Fruit fly (Drosophila melanogaster) whole organism, embryonic: ENCODE results near the gene CG45078.

Experiments used
- CG11247 ChIP-seq: fragments of 200-800 bp; sonication (Bioruptor generic); IDR thresholded peaks from 2 replicates; pipeline ENCODE4 v1.3.6; 2022; ENCODE audit warnings: missing biosample characterization, missing genetic modification characterization
- CG11456 ChIP-seq: fragments of 200-800 bp; sonication (Bioruptor generic); IDR thresholded peaks from 3 replicates; pipeline ENCODE4 v1.3.6; 2022; ENCODE audit warnings: missing biosample characterization, missing genetic modification characterization
- CG11695 ChIP-seq: fragments of 200-800 bp; sonication (Bioruptor generic); IDR thresholded peaks from 3 replicates; pipeline ENCODE4 v1.3.6; 2022; ENCODE audit warnings: missing biosample characterization, missing genetic modification characterization
- CG13624 ChIP-seq: fragments of 200-800 bp; sonication (Bioruptor generic); optimal IDR thresholded peaks from 2 replicates; lab custom pipeline; 2016; ENCODE audit warnings: missing biosample characterization, missing genetic modification characterization
- CG14667 ChIP-seq: fragments of 200-800 bp; sonication (Bioruptor generic); IDR thresholded peaks from 2 replicates; pipeline ENCODE4 v1.3.6; 2022; ENCODE audit warnings: missing biosample characterization, missing genetic modification characterization
- CG1602 ChIP-seq: fragments of 200-800 bp; sonication (Bioruptor generic); optimal IDR thresholded peaks from 3 replicates; lab custom pipeline; 2016; ENCODE audit warnings: missing biosample characterization, missing genetic modification characterization
- CG17186 ChIP-seq: fragments of 200-800 bp; sonication (Bioruptor generic); optimal IDR thresholded peaks from 3 replicates; lab custom pipeline; 2017; ENCODE audit warnings: missing biosample characterization, missing genetic modification reagents, missing genetic modification characterization
- CG2120 ChIP-seq: fragments of 200-800 bp; sonication (Bioruptor generic); optimal IDR thresholded peaks from 3 replicates; lab custom pipeline; 2016; ENCODE audit warnings: missing biosample characterization, missing genetic modification characterization
- CG3281 ChIP-seq: fragments of 200-800 bp; sonication (Bioruptor generic); optimal IDR thresholded peaks from 3 replicates; lab custom pipeline; 2017; ENCODE audit warnings: missing biosample characterization, mild to moderate bottlenecking, missing genetic modification characterization
- CG4707 ChIP-seq: fragments of 200-800 bp; sonication (Bioruptor generic); optimal IDR thresholded peaks from 2 replicates; lab custom pipeline; 2018; ENCODE audit warnings: missing biosample characterization, mild to moderate bottlenecking, missing genetic modification characterization, moderate library complexity
- CG6272 ChIP-seq: fragments of 200-800 bp; sonication (Bioruptor generic); IDR thresholded peaks from 2 replicates; pipeline ENCODE4 v1.3.6; 2022; ENCODE audit warnings: missing biosample characterization, missing genetic modification characterization
- CG6813 ChIP-seq: fragments of 200-800 bp; sonication (Bioruptor generic); optimal IDR thresholded peaks from 2 replicates; lab custom pipeline; 2017; ENCODE audit warnings: missing biosample characterization, missing genetic modification characterization, mild to moderate bottlenecking, moderate library complexity, missing genetic modification reagents
- CG8478 ChIP-seq: fragments of >200 bp; optimal IDR thresholded peaks from 2 replicates; lab custom pipeline; 2018
- Dek ChIP-seq: fragments of 200-800 bp; sonication (Bioruptor generic); optimal IDR thresholded peaks from 3 replicates; lab custom pipeline; 2019; ENCODE audit warnings: missing biosample characterization, mild to moderate bottlenecking, missing genetic modification characterization, moderate library complexity
- E2f1 ChIP-seq: fragments of 200-800 bp; sonication (Bioruptor generic); IDR thresholded peaks from 2 replicates; pipeline ENCODE4 v1.3.6; 2022; ENCODE audit warnings: missing biosample characterization, missing genetic modification characterization
- Fer3 ChIP-seq: fragments of 200-800 bp; sonication (Bioruptor generic); optimal IDR thresholded peaks from 2 replicates; lab custom pipeline; 2018; ENCODE audit warnings: missing biosample characterization, mild to moderate bottlenecking, missing genetic modification characterization, moderate library complexity
- Hr51 ChIP-seq, 2 experiments: fragments of 200-800 bp; sonication (Bioruptor generic); optimal IDR thresholded peaks; 2 replicates in 1 of 2; 3 replicates in 1 of 2; lab custom pipeline; 2016 to 2018; ENCODE audit warnings: missing biosample characterization in 2 of 2, missing genetic modification characterization in 2 of 2, mild to moderate bottlenecking in 1 of 2, moderate library complexity in 1 of 2
- Med ChIP-seq: fragments of 200-800 bp; sonication (Bioruptor generic); peaks from one replicate; lab custom pipeline; 2016; ENCODE audit warnings: missing biosample characterization, missing genetic modification characterization, mild to moderate bottlenecking, inconsistent platforms, moderate library complexity
- Meics ChIP-seq: fragments of 200-800 bp; sonication (Bioruptor generic); optimal IDR thresholded peaks from 2 replicates; lab custom pipeline; 2017; ENCODE audit warnings: missing biosample characterization, mild to moderate bottlenecking, missing genetic modification characterization
- Mrtf ChIP-seq: fragments of 200-800 bp; sonication (Bioruptor generic); IDR thresholded peaks from 3 replicates; pipeline ENCODE4 v1.3.6; 2022; ENCODE audit warnings: missing biosample characterization, missing genetic modification characterization
- NFAT ChIP-seq: fragments of 200-800 bp; sonication (Bioruptor generic); IDR thresholded peaks from 2 replicates; pipeline ENCODE4 v1.3.6; 2022; ENCODE audit warnings: missing biosample characterization, missing genetic modification characterization
- Ravus ChIP-seq: fragments of 200-800 bp; sonication (Bioruptor generic); IDR thresholded peaks from 2 replicates; pipeline ENCODE4 v1.3.6; 2022; ENCODE audit warnings: missing biosample characterization, missing genetic modification characterization
- Xbp1 ChIP-seq: fragments of 200-800 bp; sonication (Bioruptor generic); optimal IDR thresholded peaks from 3 replicates; lab custom pipeline; 2016; ENCODE audit warnings: missing biosample characterization, mild to moderate bottlenecking, missing genetic modification characterization
- ab ChIP-seq: fragments of 200-800 bp; sonication (Bioruptor generic); optimal IDR thresholded peaks from 2 replicates; lab custom pipeline; 2016; ENCODE audit warnings: missing biosample characterization, missing genetic modification characterization
- chm ChIP-seq: fragments of 200-800 bp; sonication (Bioruptor generic); IDR thresholded peaks from 2 replicates; pipeline ENCODE4 v1.3.6; 2022; ENCODE audit warnings: missing biosample characterization, missing genetic modification characterization
- crol ChIP-seq: fragments of 200-800 bp; sonication (Bioruptor generic); IDR thresholded peaks from 2 replicates; pipeline ENCODE4 v1.3.6; 2022; ENCODE audit warnings: missing biosample characterization, missing genetic modification characterization
- danr ChIP-seq: fragments of 200-800 bp; sonication (Bioruptor generic); IDR thresholded peaks from 2 replicates; pipeline ENCODE4 v1.3.6; 2022; ENCODE audit warnings: missing biosample characterization, missing genetic modification characterization
- dimm ChIP-seq: fragments of 200-800 bp; sonication (Bioruptor generic); IDR thresholded peaks from 2 replicates; pipeline ENCODE4 v1.3.6; 2022; ENCODE audit warnings: missing biosample characterization, missing genetic modification characterization
- her ChIP-seq: fragments of 200-800 bp; sonication (Bioruptor generic); optimal IDR thresholded peaks from 2 replicates; lab custom pipeline; 2016; ENCODE audit warnings: missing biosample characterization, missing genetic modification characterization
- hkb ChIP-seq, 2 experiments: fragments of 200-800 bp in 1 of 2; fragments of >200 bp in 1 of 2; sonication (Bioruptor generic) in 1 of 2; IDR thresholded peaks in 1 of 2; optimal IDR thresholded peaks in 1 of 2; 2 replicates each; pipeline versions ENCODE4 v1.3.6 to Lab custom; 2017 to 2022; ENCODE audit warnings: missing biosample characterization in 1 of 2, missing genetic modification characterization in 1 of 2
- kay ChIP-seq: fragments of 200-800 bp; sonication (Bioruptor generic); optimal IDR thresholded peaks from 2 replicates; lab custom pipeline; 2016; ENCODE audit warnings: missing biosample characterization, missing genetic modification characterization
- kni ChIP-seq: fragments of 200-800 bp; sonication (Bioruptor generic); optimal IDR thresholded peaks from 3 replicates; lab custom pipeline; 2017; ENCODE audit warnings: mild to moderate bottlenecking, missing biosample characterization, missing genetic modification reagents, missing genetic modification characterization
- lbe ChIP-seq: fragments of 200-800 bp; sonication (Bioruptor generic); optimal IDR thresholded peaks from 2 replicates; lab custom pipeline; 2016; ENCODE audit warnings: missing biosample characterization, mild to moderate bottlenecking, missing genetic modification characterization
- pan ChIP-seq, 4 experiments: fragments of >200 bp in 3 of 4; fragments of 200-800 bp in 1 of 4; sonication (Bioruptor generic) in 1 of 4; optimal IDR thresholded peaks in 3 of 4; IDR thresholded peaks in 1 of 4; 2 replicates each; pipeline versions ENCODE4 v1.3.6 to Lab custom; 2017 to 2022; ENCODE audit warnings: missing biosample characterization in 2 of 4, missing genetic modification characterization in 2 of 4, mixed read lengths in 1 of 4
- prd ChIP-seq, 3 experiments: fragments of >200 bp in 2 of 3; fragments of 200-800 bp in 1 of 3; sonication (Bioruptor generic) in 1 of 3; optimal IDR thresholded peaks in 2 of 3; IDR thresholded peaks in 1 of 3; 2 replicates in 2 of 3; 3 replicates in 1 of 3; pipeline versions ENCODE4 v1.3.6 to Lab custom; 2017 to 2022; ENCODE audit warnings: missing biosample characterization in 1 of 3, missing genetic modification characterization in 1 of 3
- scrt ChIP-seq: fragments of 200-800 bp; sonication (Bioruptor generic); optimal IDR thresholded peaks from 2 replicates; lab custom pipeline; 2018; ENCODE audit warnings: missing biosample characterization, mild to moderate bottlenecking, missing genetic modification characterization, moderate library complexity
- sima ChIP-seq: fragments of 200-800 bp; sonication (Bioruptor generic); optimal IDR thresholded peaks from 2 replicates; lab custom pipeline; 2016; ENCODE audit warnings: missing biosample characterization, missing genetic modification characterization
- slbo ChIP-seq: fragments of 200-800 bp; sonication (Bioruptor generic); IDR thresholded peaks from 2 replicates; pipeline ENCODE4 v1.3.6; 2022; ENCODE audit warnings: missing biosample characterization, missing genetic modification characterization
- ttk ChIP-seq: fragments of 200-800 bp; sonication (Bioruptor generic); IDR thresholded peaks from 2 replicates; pipeline ENCODE4 v2.1.2; 2022; ENCODE audit warnings: missing biosample characterization, missing genetic modification characterization
- vvl ChIP-seq: fragments of 200-800 bp; sonication (Bioruptor generic); IDR thresholded peaks from 2 replicates; pipeline ENCODE4 v1.3.6; 2022; ENCODE audit warnings: missing biosample characterization, missing genetic modification characterization

The CG45078 gene

dm6 chr3R:10747650-10748049 lies 29.5 kb downstream of the CG45078 start (continued):
- 0 out of 2 replicates have a peak, but pooled peaks have one; percentile 28 for TF ChIP-seq CG11247
- no peak for TF ChIP-seq CG1602 (GFP tag; lab: Kevin White, UChicago)
- peak; percentile 49; the same call in 1 of the 2 replicates for TF ChIP-seq slbo (GFP tag; lab: Robert Waterston, UW)
- TF ChIP-seq CG11695 (GFP tag; lab: Robert Waterston, UW) = 0 out of 3 replicates have a peak, but pooled peaks have one; percentile 32
- TF ChIP-seq Ravus (GFP tag; lab: Robert Waterston, UW) = no peak
- no peak for TF ChIP-seq scrt (GFP tag; lab: Kevin White, UChicago)
- no peak for TF ChIP-seq kay (GFP tag; lab: Kevin White, UChicago)
- 0 out of 2 replicates have a peak, but pooled peaks have one; percentile 16 for TF ChIP-seq CG6272 (GFP tag; lab: Robert Waterston, UW)
- no peak for TF ChIP-seq CG6813 (GFP tag; lab: Kevin White, UChicago)
- peak; percentile 45 for TF ChIP-seq CG2120 (GFP tag; lab: Kevin White, UChicago)
- no peak for TF ChIP-seq lbe (GFP tag; lab: Kevin White, UChicago)
- peak; percentile 9 for TF ChIP-seq CG13624 (GFP tag; lab: Kevin White, UChicago)
- TF ChIP-seq vvl (GFP tag; lab: Robert Waterston, UW) = no peak
- peak; percentile 36 for TF ChIP-seq Fer3 (tag; lab: Kevin White, UChicago)
- 0 out of 2 replicates have a peak, but pooled peaks have one; percentile 30 for TF ChIP-seq E2f1
- TF ChIP-seq Mrtf (GFP tag; lab: Robert Waterston, UW) = 0 out of 3 replicates have a peak, but pooled peaks have one; percentile 12
- TF ChIP-seq NFAT = no peak
- TF ChIP-seq Meics = peak; percentile 23
- no peak for TF ChIP-seq chm
- peak; percentile 25 for TF ChIP-seq CG3281
- TF ChIP-seq hkb (optimal IDR thresholded peaks at IDR 0.05; lab: Kevin White, UChicago) = no peak
- TF ChIP-seq hkb (GFP tag; IDR thresholded peaks at IDR 0.05; lab: Robert Waterston, UW) = no peak
- no peak for TF ChIP-seq sima (GFP tag; lab: Kevin White, UChicago)
- no peak for TF ChIP-seq kni (GFP tag; lab: Kevin White, UChicago)
- TF ChIP-seq pan (optimal IDR thresholded peaks at IDR 0.05; lab: Kevin White, UChicago) = no peak
- peak in 1 of 2 experiments; percentile 10 for TF ChIP-seq pan (GFP tag; optimal IDR thresholded peaks at IDR 0.05 in 1 of 2, IDR thresholded peaks at IDR 0.05 in 1 of 2)
- TF ChIP-seq Hr51 (GFP tag; optimal IDR thresholded peaks at IDR 0.05; lab: Kevin White, UChicago) = no peak
- peak; percentile 3 for TF ChIP-seq Xbp1 (GFP tag; lab: Kevin White, UChicago)
- TF ChIP-seq prd (optimal IDR thresholded peaks at IDR 0.05; lab: Kevin White, UChicago) = no peak
- 0 out of 3 replicates have a peak, but pooled peaks have one; percentile 11 for TF ChIP-seq prd (GFP tag; IDR thresholded peaks at IDR 0.05; lab: Robert Waterston, UW)
- TF ChIP-seq dimm (GFP tag; lab: Robert Waterston, UW) = no peak
- TF ChIP-seq CG4707 (GFP tag; lab: Kevin White, UChicago) = no peak
- TF ChIP-seq ab (GFP tag; lab: Kevin White, UChicago) = no peak

- no peak for TF ChIP-seq CG8478 (lab: Kevin White, UChicago)
- TF ChIP-seq CG14667 (GFP tag; lab: Robert Waterston, UW) = no peak
- no peak for TF ChIP-seq ttk (GFP tag; lab: Robert Waterston, UW)
- no peak for TF ChIP-seq her (GFP tag; lab: Kevin White, UChicago)
- TF ChIP-seq danr (GFP tag; lab: Robert Waterston, UW) = no peak
- TF ChIP-seq crol (GFP tag; lab: Robert Waterston, UW) = no peak
- TF ChIP-seq CG11456 (GFP tag; lab: Robert Waterston, UW) = no peak
- TF ChIP-seq CG6813 (GFP tag; lab: Kevin White, UChicago) = no peak
- TF ChIP-seq CG17186 (GFP tag; lab: Kevin White, UChicago) = no peak
- no peak for TF ChIP-seq Dek (tag; lab: Kevin White, UChicago)
- TF ChIP-seq Med (GFP tag; lab: Kevin White, UChicago) = no peak
Observed at dm6 chr3R:10735857-10736256, 41.3 kb downstream of the CG45078 start, which contains the start of gene tomboy20. Gene tomboy20, minus strand, starts transcription at chr3R:10735957.
